Worm (Caenorhabditis elegans) whole organism, young adult: ENCODE measurements around the gene sru-25.

Source experiments
- cebp-2 ChIP-seq: fragments of 200-800 bp; sonication (Bioruptor generic); IDR thresholded peaks from 2 replicates; pipeline ENCODE4 v1.3.6; 2022; ENCODE audit warnings: missing genetic modification characterization, missing compliant biosample characterization
- ceh-79 ChIP-seq: sonication (generic microtip); optimal IDR thresholded peaks from 2 replicates; lab custom pipeline; 2017; ENCODE audit warnings: mild to moderate bottlenecking, missing genetic modification characterization, missing compliant biosample characterization
- let-526 ChIP-seq: fragments of 200-800 bp; sonication (Bioruptor generic); IDR thresholded peaks from 2 replicates; pipeline ENCODE4 v1.3.6; 2022; ENCODE audit warnings: missing genetic modification reagents, missing genetic modification characterization, missing compliant biosample characterization
- madf-3 ChIP-seq: fragments of 200-800 bp; sonication (Bioruptor generic); IDR thresholded peaks from 2 replicates; pipeline ENCODE4 v1.3.6; 2022; ENCODE audit warnings: missing genetic modification reagents, missing genetic modification characterization, missing compliant biosample characterization
- mes-4 ChIP-seq: sonication (generic microtip); optimal IDR thresholded peaks from 2 replicates; lab custom pipeline; 2016; ENCODE audit warnings: missing genotype, missing genetic modification characterization, missing compliant biosample characterization
- rpc-1 ChIP-seq, 2 experiments: fragments of 150-350 bp in 1 of 2; sonication (generic microtip) in 1 of 2; optimal IDR thresholded peaks; 2 replicates each; lab custom pipeline; 2014 to 2018; ENCODE audit warnings: missing biosample characterization in 1 of 2, missing genetic modification characterization in 1 of 2, missing genetic modification reagents in 1 of 2, missing genotype in 1 of 2
- sea-2 ChIP-seq: fragments of 200-800 bp; sonication (Bioruptor generic); IDR thresholded peaks from 2 replicates; pipeline ENCODE4 v1.3.6; 2022; ENCODE audit warnings: missing genetic modification characterization, missing compliant biosample characterization
- snpc-4 ChIP-seq, 5 experiments: fragments of 150-350 bp in 1 of 5; sonication (generic microtip) in 4 of 5; optimal IDR thresholded peaks; 2 replicates each; lab custom pipeline; 2014 to 2018; ENCODE audit warnings: missing genetic modification characterization in 5 of 5, missing biosample characterization in 3 of 5, antibody characterized with exemption in 2 of 5, mild to moderate bottlenecking in 2 of 5, missing compliant biosample characterization in 2 of 5, missing genotype in 2 of 5, moderate library complexity in 2 of 5, missing genetic modification reagents in 1 of 5
- somi-1 ChIP-seq: fragments of 200-800 bp; sonication (Bioruptor generic); optimal IDR thresholded peaks from 2 replicates; lab custom pipeline; 2018; ENCODE audit warnings: mild to moderate bottlenecking, missing genetic modification characterization, missing compliant biosample characterization
- unc-62 ChIP-seq: fragments of 150-350 bp; optimal IDR thresholded peaks from 2 replicates; lab custom pipeline; 2014; ENCODE audit warnings: missing biosample characterization, missing genetic modification reagents, missing genetic modification characterization
- ztf-6 ChIP-seq: fragments of 200-800 bp; sonication (Bioruptor generic); IDR thresholded peaks from 2 replicates; pipeline ENCODE4 v1.3.6; 2022; ENCODE audit warnings: missing genetic modification reagents, missing genetic modification characterization, missing compliant biosample characterization

DNA sequence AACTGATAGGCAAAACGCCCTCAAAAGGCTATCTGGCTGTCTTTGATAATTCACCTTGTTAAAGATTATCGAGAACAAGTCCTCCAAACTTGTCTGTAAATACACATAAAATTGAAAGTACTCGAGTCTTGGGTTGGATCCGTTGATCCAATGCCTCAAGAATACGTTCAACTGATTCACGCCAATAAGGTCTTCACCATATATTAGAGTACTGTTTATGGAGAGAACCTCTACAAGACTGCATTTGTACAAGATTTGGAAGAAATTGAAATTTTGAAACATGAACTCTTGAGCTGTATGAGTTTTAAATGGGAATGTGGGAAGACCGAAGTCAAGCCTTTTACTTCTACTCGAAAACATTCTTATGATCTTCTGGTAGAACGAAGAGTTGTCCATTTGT is 48.8 kb upstream of the sru-25 start:
- TF ChIP-seq ceh-79 (tag; lab: Kevin White, UChicago): no peak
- TF ChIP-seq let-526: no peak
- no peak for TF ChIP-seq somi-1 (GFP tag; lab: Kevin White, UChicago)
- TF ChIP-seq snpc-4 (GFP tag; optimal IDR thresholded peaks at IDR 0.05; lab: Kevin White, UChicago): no peak
- TF ChIP-seq snpc-4 (tag; optimal IDR thresholded peaks at IDR 0.05; lab: Kevin White, UChicago): no peak
- TF ChIP-seq cebp-2: no peak
- no peak for TF ChIP-seq madf-3 (GFP tag; lab: Robert Waterston, UW)
- no peak for TF ChIP-seq ztf-6 (GFP tag; lab: Robert Waterston, UW)
- no peak for TF ChIP-seq rpc-1 (optimal IDR thresholded peaks at IDR 0.05; lab: Kevin White, UChicago)
- no peak for TF ChIP-seq rpc-1 (tag; optimal IDR thresholded peaks at IDR 0.05; lab: Kevin White, UChicago)
- no peak for TF ChIP-seq mes-4 (tag; lab: Kevin White, UChicago)
- TF ChIP-seq unc-62 (GFP tag; lab: Kevin White, UChicago): no peak
- no peak for TF ChIP-seq sea-2 (GFP tag; lab: Robert Waterston, UW)
